Worm (Caenorhabditis elegans): Measurements from ENCODE around the gene F32D8.2.

DNA sequence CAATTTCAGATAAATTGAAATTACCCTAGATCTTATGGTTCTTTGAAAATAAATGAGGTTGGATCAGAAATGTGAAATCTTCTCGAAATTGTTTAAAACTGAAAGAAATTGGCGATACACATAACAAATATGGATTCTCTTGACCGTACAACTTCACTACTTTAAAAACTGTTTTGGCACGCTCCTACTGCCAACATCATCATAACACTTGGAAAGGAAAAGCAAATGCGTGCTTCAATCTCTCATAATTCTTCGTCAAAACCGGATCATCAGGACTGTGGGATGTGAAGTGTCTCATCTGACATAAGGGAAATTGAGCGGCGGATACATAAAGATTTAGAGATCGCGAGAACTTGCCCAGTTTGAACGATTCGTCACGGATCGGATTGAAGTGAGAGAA is 14.5 kb downstream of the F32D8.2 start, which contains the start of gene F32D8.7:
- TF ChIP-seq lin-13 (GFP tag; optimal IDR thresholded peaks at IDR 0.05) (no peak), nhr-28 (tag; optimal IDR thresholded peaks at IDR 0.05) (no peak), nhr-71 (tag; optimal IDR thresholded peaks at IDR 0.05) (no peak), ztf-11 (tag; optimal IDR thresholded peaks at IDR 0.05) (no peak), aha-1 (tag; optimal IDR thresholded peaks at IDR 0.05) (no peak), nhr-12 (tag; optimal IDR thresholded peaks at IDR 0.05) (no peak), ces-1 (GFP tag; optimal IDR thresholded peaks at IDR 0.05) (no peak), nhr-77 (tag; optimal IDR thresholded peaks at IDR 0.05) (no peak), tbx-2 (tag; optimal IDR thresholded peaks at IDR 0.05) (no peak), pag-3 (tag; optimal IDR thresholded peaks at IDR 0.05; ENCODE audit: borderline replicate concordance, insufficient read depth) (no peak), lin-39 (tag; optimal IDR thresholded peaks at IDR 0.05) (no peak), nhr-76 (tag; optimal IDR thresholded peaks at IDR 0.05) (no peak), unc-86 (tag; optimal IDR thresholded peaks at IDR 0.05) (no peak), lsy-2 (tag; optimal IDR thresholded peaks at IDR 0.05) (no peak)
